Worm (Caenorhabditis elegans) whole organism, late embryonic: ENCODE results near the gene srh-215.

Experiments used
- ceh-30 ChIP-seq: fragments of 150-350 bp; optimal IDR thresholded peaks from 2 replicates; lab custom pipeline; 2014; ENCODE audit warnings: missing biosample characterization, missing genetic modification characterization
- ceh-31 ChIP-seq: sonication (generic microtip); optimal IDR thresholded peaks from 2 replicates; lab custom pipeline; 2016; ENCODE audit warnings: missing genetic modification characterization, missing compliant biosample characterization
- ceh-48 ChIP-seq: sonication (generic microtip); optimal IDR thresholded peaks from 2 replicates; lab custom pipeline; 2016; ENCODE audit warnings: missing genetic modification characterization, inconsistent platforms, missing compliant biosample characterization
- hlh-30 ChIP-seq: sonication (generic microtip); optimal IDR thresholded peaks from 2 replicates; lab custom pipeline; 2017; ENCODE audit warnings: antibody characterized with exemption, missing genetic modification characterization, missing compliant biosample characterization; ENCODE audit not compliant: insufficient read depth
- npax-4 ChIP-seq: sonication (generic microtip); optimal IDR thresholded peaks from 2 replicates; lab custom pipeline; 2016; ENCODE audit warnings: missing genetic modification characterization, missing compliant biosample characterization
- pax-1 ChIP-seq: fragments of 150-350 bp; optimal IDR thresholded peaks from 2 replicates; lab custom pipeline; 2014; ENCODE audit warnings: missing biosample characterization, missing genetic modification characterization
- ref-2 ChIP-seq: sonication (generic microtip); optimal IDR thresholded peaks from 2 replicates; lab custom pipeline; 2016; ENCODE audit warnings: missing genetic modification characterization, missing compliant biosample characterization
- syd-9 ChIP-seq: sonication (generic microtip); optimal IDR thresholded peaks from 2 replicates; lab custom pipeline; 2016; ENCODE audit warnings: mild to moderate bottlenecking, missing genetic modification characterization, moderate library complexity, missing compliant biosample characterization
- unc-42 ChIP-seq: sonication (generic microtip); optimal IDR thresholded peaks from 2 replicates; lab custom pipeline; 2016; ENCODE audit warnings: missing genotype, missing genetic modification characterization, missing compliant biosample characterization

DNA sequence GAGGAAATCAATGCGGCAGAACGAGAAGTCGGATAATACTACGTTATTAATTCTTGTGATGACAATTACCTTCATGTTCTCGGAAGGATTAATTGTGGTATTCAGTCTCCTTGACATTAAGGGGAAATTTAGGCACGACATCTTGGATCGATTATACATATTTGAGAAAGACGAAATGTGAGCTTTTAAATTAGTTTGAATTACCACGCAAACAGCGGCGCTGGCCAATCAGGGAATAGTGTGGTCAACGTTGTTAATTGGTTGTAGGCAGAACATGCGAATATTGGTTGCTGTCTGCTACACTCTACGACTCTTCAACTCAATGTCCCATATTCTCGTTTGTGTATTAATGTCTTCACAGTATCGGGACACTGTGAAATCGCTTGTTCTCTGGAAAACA is 43.1 kb upstream of the srh-215 start, which contains the start of gene F49A5.10:
- TF ChIP-seq hlh-30 (tag; lab: Kevin White, UChicago), result no peak
- no peak for TF ChIP-seq pax-1 (tag; lab: Kevin White, UChicago)
- no peak for TF ChIP-seq unc-42 (tag; lab: Kevin White, UChicago)
- no peak for TF ChIP-seq ceh-31 (tag; lab: Kevin White, UChicago)
- no peak for TF ChIP-seq npax-4 (tag; lab: Kevin White, UChicago)
- TF ChIP-seq ref-2, result no peak
- no peak for TF ChIP-seq syd-9 (tag; lab: Kevin White, UChicago)
- no peak for TF ChIP-seq ceh-48 (tag; lab: Kevin White, UChicago)
- no peak for TF ChIP-seq ceh-30
